Worm (Caenorhabditis elegans) whole organism, L4 larva: ENCODE measurements around the gene sdz-11.

Experiments used
- D1046.2 ChIP-seq: fragments of 200-800 bp; sonication (Bioruptor generic); IDR thresholded peaks from 2 replicates; pipeline ENCODE4 v1.3.6; 2022; ENCODE audit warnings: missing genetic modification characterization, missing compliant biosample characterization
- F44E2.7 ChIP-seq: fragments of 200-800 bp; sonication (Bioruptor generic); IDR thresholded peaks from 2 replicates; pipeline ENCODE4 v2.1.2; 2022; ENCODE audit warnings: missing genetic modification characterization, missing compliant biosample characterization
- R02D3.7 ChIP-seq: fragments of 150-350 bp; sonication (generic microtip); optimal IDR thresholded peaks from 3 replicates; lab custom pipeline; 2014; ENCODE audit warnings: missing biosample characterization, missing genetic modification characterization
- Y105C5A.15 ChIP-seq: fragments of 200-800 bp; sonication (Bioruptor generic); IDR thresholded peaks from 2 replicates; pipeline ENCODE4 v1.3.6; 2022; ENCODE audit warnings: missing genetic modification characterization, missing compliant biosample characterization
- Y48G9A.11 ChIP-seq: fragments of 200-800 bp; sonication (Bioruptor generic); IDR thresholded peaks from 2 replicates; pipeline ENCODE4 v1.3.6; 2022; ENCODE audit warnings: missing genetic modification reagents, missing genetic modification characterization, missing compliant biosample characterization
- ZK337.2 ChIP-seq: fragments of 200-800 bp; sonication (Bioruptor generic); IDR thresholded peaks from 2 replicates; pipeline ENCODE4 v1.3.6; 2022; ENCODE audit warnings: missing genetic modification reagents, missing genetic modification characterization, missing compliant biosample characterization
- ZK546.5 ChIP-seq, 2 experiments: sonication (generic microtip); optimal IDR thresholded peaks; 2 replicates each; lab custom pipeline; 2017; ENCODE audit warnings: missing biosample characterization in 2 of 2, missing genetic modification characterization in 2 of 2
- aha-1 ChIP-seq: fragments of 150-350 bp; peaks from one replicate; lab custom pipeline; 2014; ENCODE audit warnings: missing biosample characterization, missing genetic modification characterization
- aly-2 ChIP-seq: sonication (generic microtip); optimal IDR thresholded peaks from 2 replicates; lab custom pipeline; 2018; ENCODE audit warnings: missing biosample characterization, missing genetic modification characterization
- ceh-82 ChIP-seq: sonication (generic microtip); optimal IDR thresholded peaks from 2 replicates; lab custom pipeline; 2017; ENCODE audit warnings: missing biosample characterization, missing genetic modification characterization
- daf-12 ChIP-seq: fragments of 150-350 bp; optimal IDR thresholded peaks from 2 replicates; lab custom pipeline; 2014; ENCODE audit warnings: missing biosample characterization, missing genetic modification reagents, missing genetic modification characterization
- dmd-8 ChIP-seq: fragments of 200-800 bp; sonication (Bioruptor generic); IDR thresholded peaks from 2 replicates; pipeline ENCODE4 v1.3.6; 2022; ENCODE audit warnings: missing genetic modification characterization, missing compliant biosample characterization
- dpl-1 ChIP-seq: fragments of 150-350 bp; optimal IDR thresholded peaks from 2 replicates; lab custom pipeline; 2014; ENCODE audit warnings: missing biosample characterization, missing genetic modification reagents, missing genetic modification characterization
- egl-43 ChIP-seq: fragments of 200-800 bp; sonication (Bioruptor generic); IDR thresholded peaks from 2 replicates; pipeline ENCODE4 v1.3.6; 2022; ENCODE audit warnings: missing genetic modification reagents, missing genetic modification characterization, missing compliant biosample characterization
- fkh-10 ChIP-seq: fragments of 150-350 bp; optimal IDR thresholded peaks from 2 replicates; lab custom pipeline; 2014; ENCODE audit warnings: missing biosample characterization, missing genetic modification reagents, missing genetic modification characterization
- hif-1 ChIP-seq, 2 experiments: sonication (generic microtip); optimal IDR thresholded peaks; 2 replicates each; lab custom pipeline; 2016 to 2017; ENCODE audit warnings: missing compliant biosample characterization in 2 of 2, missing genetic modification characterization in 2 of 2, missing genetic modification reagents in 2 of 2, missing genotype in 2 of 2, mild to moderate bottlenecking in 1 of 2
- hmg-1.1 ChIP-seq: fragments of 200-800 bp; sonication (Bioruptor generic); IDR thresholded peaks from 2 replicates; pipeline ENCODE4 v1.3.6; 2022; ENCODE audit warnings: missing genetic modification reagents, missing genetic modification characterization, missing compliant biosample characterization
- lsy-2 ChIP-seq, 2 experiments: fragments of 150-350 bp in 1 of 2; sonication (generic microtip) in 1 of 2; optimal IDR thresholded peaks; 2 replicates each; lab custom pipeline; 2014 to 2017; ENCODE audit warnings: missing biosample characterization in 2 of 2, missing genetic modification characterization in 2 of 2
- mdl-1 ChIP-seq, 2 experiments: fragments of 150-350 bp in 1 of 2; sonication (generic microtip) in 1 of 2; optimal IDR thresholded peaks; 2 replicates each; lab custom pipeline; 2014 to 2017; ENCODE audit warnings: missing biosample characterization in 2 of 2, missing genetic modification characterization in 2 of 2
- mes-2 ChIP-seq: sonication (generic microtip); optimal IDR thresholded peaks from 2 replicates; lab custom pipeline; 2016; ENCODE audit warnings: missing genotype, mild to moderate bottlenecking, missing genetic modification characterization, missing compliant biosample characterization; ENCODE audit not compliant: poor library complexity, severe bottlenecking
- mxl-3 ChIP-seq: fragments of 200-800 bp; sonication (Bioruptor generic); optimal IDR thresholded peaks from 2 replicates; lab custom pipeline; 2018; ENCODE audit warnings: mild to moderate bottlenecking, missing genetic modification characterization, missing compliant biosample characterization
- nhr-11 ChIP-seq: fragments of 150-350 bp; optimal IDR thresholded peaks from 2 replicates; lab custom pipeline; 2014; ENCODE audit warnings: missing biosample characterization, missing genetic modification characterization
- nhr-111 ChIP-seq: fragments of 200-800 bp; sonication (Bioruptor generic); optimal IDR thresholded peaks from 2 replicates; lab custom pipeline; 2018; ENCODE audit warnings: mild to moderate bottlenecking, missing genetic modification characterization, missing compliant biosample characterization
- nhr-48 ChIP-seq: sonication (generic microtip); optimal IDR thresholded peaks from 2 replicates; lab custom pipeline; 2016; ENCODE audit warnings: mild to moderate bottlenecking, missing genetic modification characterization, missing compliant biosample characterization
- nhr-6 ChIP-seq: fragments of 150-350 bp; optimal IDR thresholded peaks from 2 replicates; lab custom pipeline; 2014; ENCODE audit warnings: missing biosample characterization, missing genetic modification characterization
- nhr-77 ChIP-seq: fragments of 150-350 bp; optimal IDR thresholded peaks from 2 replicates; lab custom pipeline; 2014; ENCODE audit warnings: missing biosample characterization, missing genetic modification characterization
- php-3 ChIP-seq: fragments of 200-800 bp; sonication (Bioruptor generic); IDR thresholded peaks from 2 replicates; pipeline ENCODE4 v1.3.6; 2022; ENCODE audit warnings: missing genetic modification reagents, missing genetic modification characterization, missing compliant biosample characterization
- pqm-1 ChIP-seq: sonication (generic microtip); optimal IDR thresholded peaks from 2 replicates; lab custom pipeline; 2017; ENCODE audit warnings: missing biosample characterization, missing genetic modification characterization
- set-16 ChIP-seq: fragments of 200-800 bp; sonication (Bioruptor generic); IDR thresholded peaks from 2 replicates; pipeline ENCODE4 v1.3.6; 2022; ENCODE audit warnings: missing genetic modification reagents, missing genetic modification characterization, missing compliant biosample characterization
- snpc-1.2 ChIP-seq: fragments of 200-800 bp; sonication (Bioruptor generic); IDR thresholded peaks from 2 replicates; pipeline ENCODE4 v1.3.6; 2022; ENCODE audit warnings: missing genetic modification reagents, missing genetic modification characterization, missing compliant biosample characterization
- spr-1 ChIP-seq: sonication (generic microtip); optimal IDR thresholded peaks from 2 replicates; lab custom pipeline; 2016; ENCODE audit warnings: mild to moderate bottlenecking, missing genetic modification characterization, missing compliant biosample characterization
- spr-3 ChIP-seq: fragments of 200-800 bp; sonication (Bioruptor generic); optimal IDR thresholded peaks from 2 replicates; lab custom pipeline; 2018; ENCODE audit warnings: mild to moderate bottlenecking, missing genetic modification characterization, missing compliant biosample characterization
- tag-97 ChIP-seq: fragments of 200-800 bp; sonication (Bioruptor generic); IDR thresholded peaks from 2 replicates; pipeline ENCODE4 v1.3.6; 2022; ENCODE audit warnings: missing genetic modification characterization, missing compliant biosample characterization
- tra-1 ChIP-seq: fragments of 200-800 bp; sonication (Bioruptor generic); IDR thresholded peaks from 2 replicates; pipeline ENCODE4 v1.3.6; 2022; ENCODE audit warnings: missing genetic modification reagents, missing genetic modification characterization, missing compliant biosample characterization
- unc-62 ChIP-seq, 3 experiments: fragments of 150-350 bp in 1 of 3; sonication (generic microtip); optimal IDR thresholded peaks in 2 of 3; peaks in 1 of 3; 1 replicate in 1 of 3; 2 replicates in 2 of 3; lab custom pipeline; 2014 to 2017; ENCODE audit warnings: missing biosample characterization in 3 of 3, missing genetic modification characterization in 3 of 3, missing genetic modification reagents in 3 of 3, missing genotype in 1 of 3
- vab-7 ChIP-seq: fragments of 200-800 bp; sonication (Bioruptor generic); IDR thresholded peaks from 2 replicates; pipeline ENCODE4 v1.3.6; 2022; ENCODE audit warnings: missing genetic modification reagents, missing genetic modification characterization, missing compliant biosample characterization
- zip-11 ChIP-seq: fragments of 200-800 bp; sonication (Bioruptor generic); IDR thresholded peaks from 2 replicates; pipeline ENCODE4 v1.3.6; 2022; ENCODE audit warnings: missing genetic modification characterization, missing compliant biosample characterization
- ztf-11 ChIP-seq: fragments of 150-350 bp; optimal IDR thresholded peaks from 2 replicates; lab custom pipeline; 2014; ENCODE audit warnings: missing biosample characterization, missing genetic modification characterization

Gene sdz-11

DNA sequence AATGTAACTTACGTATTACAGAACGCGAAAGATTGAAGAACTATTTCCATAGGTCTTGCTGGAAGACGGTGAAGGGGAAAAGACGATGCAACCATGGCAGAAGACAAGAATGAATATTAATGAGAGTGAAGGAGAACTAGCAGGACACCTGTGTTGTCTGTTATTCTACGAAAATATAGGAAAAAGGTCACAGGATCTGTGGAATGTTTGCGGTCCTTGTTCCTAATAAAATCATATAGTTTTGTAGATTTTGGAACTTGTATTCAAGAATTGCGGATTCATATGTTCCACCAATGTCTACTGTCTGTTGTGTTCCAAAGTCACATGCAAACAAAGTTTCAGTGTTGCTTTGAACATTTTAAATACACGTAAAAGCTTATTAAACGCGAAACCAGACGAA lies at the start of gene sdz-11:
sdz-11 (minus strand) TSS at position 101 of the 400 bp plus-strand sequence.
- peak in 1 of 2 experiments; percentile 33 for TF ChIP-seq unc-62 (GFP tag; optimal IDR thresholded peaks at IDR 0.05 in 1 of 2; lab: Kevin White, UChicago)
- TF ChIP-seq unc-62 (tag; optimal IDR thresholded peaks at IDR 0.05; lab: Kevin White, UChicago) = no peak
- no peak for TF ChIP-seq spr-3 (GFP tag; lab: Kevin White, UChicago)
- TF ChIP-seq lsy-2 (tag; optimal IDR thresholded peaks at IDR 0.05; lab: Kevin White, UChicago) = no peak
- TF ChIP-seq aha-1 (tag; lab: Kevin White, UChicago) = peak; percentile 56
- TF ChIP-seq nhr-111 (GFP tag; lab: Kevin White, UChicago) = no peak
- TF ChIP-seq vab-7 (GFP tag; lab: Robert Waterston, UW) = no peak

DNA sequence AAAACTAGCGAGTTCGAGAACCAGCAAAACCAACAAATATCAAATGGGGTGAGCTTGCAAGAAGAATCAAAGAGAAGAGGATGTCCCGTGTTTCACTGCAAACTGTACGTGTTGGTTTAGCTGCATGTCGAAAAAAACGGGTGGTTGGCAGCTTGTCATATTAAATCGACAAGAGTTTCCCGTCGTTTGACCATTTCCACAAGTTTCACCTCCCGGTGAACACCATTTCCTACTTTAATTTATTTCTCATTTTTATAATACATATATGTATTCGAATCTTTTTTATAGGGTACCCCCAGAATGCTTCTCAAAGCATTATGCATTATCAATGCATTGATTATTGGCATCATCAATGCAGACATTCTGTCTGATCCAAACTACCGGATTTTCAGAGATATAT lies 43.2 kb upstream of the sdz-11 start, which contains the start of gene Y8A9A.2:
Y8A9A.2 (plus strand) TSS at position 301 of the 400 bp plus-strand sequence.
- TF ChIP-seq nhr-77 (no peak), nhr-11 (no peak)

DNA sequence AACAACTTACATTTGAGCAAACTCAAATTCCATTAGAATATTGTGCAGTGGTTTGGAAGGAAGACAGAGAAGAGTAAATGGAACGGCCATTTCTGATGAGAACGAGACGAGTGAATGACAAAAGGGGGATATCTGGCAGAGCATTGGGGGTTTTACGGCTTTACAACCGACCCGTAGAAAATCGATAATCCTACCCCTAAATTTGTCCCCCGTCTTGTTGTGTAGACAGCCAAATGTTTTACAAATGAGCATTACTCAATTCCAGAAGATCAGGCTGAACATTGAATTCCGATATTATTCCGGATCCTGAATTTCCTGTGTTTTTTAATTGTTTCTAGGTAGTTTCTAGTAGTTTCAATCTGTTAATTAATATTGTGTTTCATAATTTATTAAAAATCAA lies 41.3 kb upstream of the sdz-11 start, which contains the start of gene fbxb-99:
fbxb-99 (minus strand) TSS at position 101 of the 400 bp plus-strand sequence.
- no peak for TF ChIP-seq php-3 (GFP tag; lab: Robert Waterston, UW)
- TF ChIP-seq mxl-3 (GFP tag; lab: Kevin White, UChicago) = no peak
- TF ChIP-seq nhr-48 = no peak
- no peak for TF ChIP-seq daf-12
- no peak for TF ChIP-seq F44E2.7 (GFP tag; lab: Robert Waterston, UW)
- TF ChIP-seq zip-11 (GFP tag; lab: Robert Waterston, UW) = no peak
- TF ChIP-seq tag-97 (GFP tag; lab: Robert Waterston, UW) = no peak
- TF ChIP-seq tra-1 (GFP tag; lab: Robert Waterston, UW) = no peak
- TF ChIP-seq nhr-6 (tag; lab: Kevin White, UChicago) = no peak
- no peak for TF ChIP-seq D1046.2 (GFP tag; lab: Robert Waterston, UW)
- no peak for TF ChIP-seq snpc-1.2
- no peak for TF ChIP-seq fkh-10
- TF ChIP-seq hif-1 (tag; optimal IDR thresholded peaks at IDR 0.05; lab: Kevin White, UChicago) = no peak
- no peak for TF ChIP-seq lsy-2 (tag; optimal IDR thresholded peaks at IDR 0.05; lab: Kevin White, UChicago)
- TF ChIP-seq ZK337.2 (GFP tag; lab: Robert Waterston, UW) = no peak

DNA sequence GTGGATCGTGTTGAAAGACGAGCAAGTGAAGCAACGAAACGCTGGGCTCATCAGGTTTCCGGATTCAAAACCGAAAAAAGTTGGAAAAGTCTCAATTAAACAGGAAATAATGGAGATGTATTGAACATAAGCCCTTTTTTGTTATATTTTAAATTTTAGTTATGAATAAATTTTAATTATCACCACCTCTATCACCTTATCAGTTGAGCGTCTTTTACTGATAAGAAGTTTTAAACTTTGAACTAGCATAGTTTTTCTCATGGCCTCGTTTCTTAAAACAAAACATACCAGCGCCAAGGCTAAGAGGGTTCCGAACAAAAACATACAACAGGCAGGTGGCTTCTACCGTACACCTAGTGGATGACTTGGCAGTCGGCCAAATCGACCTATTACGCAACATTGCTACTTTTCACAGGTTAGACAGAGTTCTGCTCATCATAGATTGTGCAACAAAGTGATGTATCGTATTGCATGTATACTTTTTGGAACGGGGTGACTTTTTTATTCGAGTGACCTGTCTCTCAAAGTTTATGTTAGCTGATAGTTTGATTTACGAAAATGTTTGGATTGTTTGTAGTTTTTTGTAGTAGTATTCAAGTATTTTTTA lies 36.4 kb upstream of the sdz-11 start:
- no peak for TF ChIP-seq mdl-1 (tag; optimal IDR thresholded peaks at IDR 0.05; lab: Kevin White, UChicago)
- TF ChIP-seq egl-43 (GFP tag; lab: Robert Waterston, UW) = no peak
- no peak for TF ChIP-seq snpc-1.2
- no peak for TF ChIP-seq dmd-8 (GFP tag; lab: Robert Waterston, UW)
- no peak for TF ChIP-seq R02D3.7 (tag; lab: Kevin White, UChicago)
- TF ChIP-seq unc-62 (GFP tag; optimal IDR thresholded peaks at IDR 0.05 in 1 of 2; lab: Kevin White, UChicago) = peak in 1 of 2 experiments; percentile 20
- no peak for TF ChIP-seq unc-62 (tag; optimal IDR thresholded peaks at IDR 0.05; lab: Kevin White, UChicago)
- TF ChIP-seq hif-1 (tag; optimal IDR thresholded peaks at IDR 0.05; lab: Kevin White, UChicago) = no peak
- peak; percentile 15 for TF ChIP-seq pqm-1 (tag; lab: Kevin White, UChicago)
- no peak for TF ChIP-seq dpl-1 (GFP tag; lab: Kevin White, UChicago)
- no peak for TF ChIP-seq set-16
- TF ChIP-seq ztf-11 (tag; lab: Kevin White, UChicago) = no peak
- TF ChIP-seq php-3 (GFP tag; lab: Robert Waterston, UW) = 0 out of 2 replicates have a peak, but pooled peaks have one; percentile 32
- no peak for TF ChIP-seq Y48G9A.11 (GFP tag; lab: Robert Waterston, UW)
- no peak for TF ChIP-seq spr-3 (GFP tag; lab: Kevin White, UChicago)
- no peak for TF ChIP-seq spr-1
- TF ChIP-seq aly-2 = no peak
- no peak for TF ChIP-seq Y105C5A.15
- no peak for TF ChIP-seq ceh-82 (tag; lab: Kevin White, UChicago)
- no peak for TF ChIP-seq ZK546.5 (tag; optimal IDR thresholded peaks at IDR 0.05; lab: Kevin White, UChicago)
- no peak for TF ChIP-seq hmg-1.1 (GFP tag; lab: Robert Waterston, UW)
- TF ChIP-seq mes-2 (tag; lab: Kevin White, UChicago) = no peak
